Fruit fly (Drosophila melanogaster) whole organism, adult: ENCODE results near the gene GC2.

Experiments used
- CG11617 ChIP-seq: fragments of 200-800 bp; sonication (Bioruptor generic); optimal IDR thresholded peaks from 2 replicates; lab custom pipeline; 2017; ENCODE audit warnings: mild to moderate bottlenecking, missing biosample characterization, missing genetic modification reagents, missing genetic modification characterization
- CG12768 ChIP-seq: fragments of 200-800 bp; sonication (Bioruptor generic); optimal IDR thresholded peaks from 2 replicates; lab custom pipeline; 2017; ENCODE audit warnings: missing biosample characterization, missing genetic modification characterization, mild to moderate bottlenecking, moderate library complexity, missing genetic modification reagents
- CG14711 ChIP-seq: fragments of 200-800 bp; sonication (Bioruptor generic); optimal IDR thresholded peaks from 2 replicates; lab custom pipeline; 2018; ENCODE audit warnings: missing biosample characterization, mild to moderate bottlenecking, missing genetic modification characterization, moderate library complexity
- CG1620 ChIP-seq: fragments of 200-800 bp; sonication (Bioruptor generic); optimal IDR thresholded peaks from 2 replicates; lab custom pipeline; 2016; ENCODE audit warnings: missing biosample characterization, missing genetic modification characterization
- CG33017 ChIP-seq: fragments of 200-800 bp; sonication (Bioruptor generic); optimal IDR thresholded peaks from 2 replicates; lab custom pipeline; 2018; ENCODE audit warnings: missing biosample characterization, mild to moderate bottlenecking, missing genetic modification characterization, moderate library complexity
- CG5204 ChIP-seq: fragments of 200-800 bp; sonication (Bioruptor generic); optimal IDR thresholded peaks from 2 replicates; lab custom pipeline; 2016; ENCODE audit warnings: missing biosample characterization, missing genetic modification characterization
- CG7045 ChIP-seq: fragments of 200-800 bp; sonication (Bioruptor generic); optimal IDR thresholded peaks from 2 replicates; lab custom pipeline; 2017; ENCODE audit warnings: missing biosample characterization, mild to moderate bottlenecking, missing genetic modification characterization
- CG7101 ChIP-seq: fragments of 200-800 bp; sonication (Bioruptor generic); optimal IDR thresholded peaks from 2 replicates; lab custom pipeline; 2018; ENCODE audit warnings: missing biosample characterization, mild to moderate bottlenecking, missing genetic modification characterization, moderate library complexity
- Clk ChIP-seq: fragments of 200-800 bp; sonication (Bioruptor generic); optimal IDR thresholded peaks from 2 replicates; lab custom pipeline; 2017; ENCODE audit warnings: missing biosample characterization, missing genetic modification characterization
- Crg-1 ChIP-seq: fragments of 200-800 bp; sonication (Bioruptor generic); optimal IDR thresholded peaks from 2 replicates; lab custom pipeline; 2016; ENCODE audit warnings: missing biosample characterization, missing genetic modification characterization
- Hr96 ChIP-seq: fragments of 200-800 bp; sonication (Bioruptor generic); optimal IDR thresholded peaks from 2 replicates; lab custom pipeline; 2016; ENCODE audit warnings: missing biosample characterization, missing genetic modification characterization
- Mnt ChIP-seq: fragments of 200-800 bp; sonication (Bioruptor generic); optimal IDR thresholded peaks from 2 replicates; lab custom pipeline; 2016; ENCODE audit warnings: missing biosample characterization, mild to moderate bottlenecking, missing genetic modification characterization
- bab1 ChIP-seq: fragments of 200-800 bp; sonication (Bioruptor generic); optimal IDR thresholded peaks from 3 replicates; lab custom pipeline; 2019; ENCODE audit warnings: missing biosample characterization, mild to moderate bottlenecking, missing genetic modification characterization, moderate library complexity
- cic ChIP-seq: fragments of 200-800 bp; sonication (Bioruptor generic); optimal IDR thresholded peaks from 2 replicates; lab custom pipeline; 2017; ENCODE audit warnings: missing biosample characterization, mild to moderate bottlenecking, missing genetic modification characterization, moderate library complexity
- cnc ChIP-seq, 2 experiments: fragments of >200 bp; optimal IDR thresholded peaks; 2 replicates each; lab custom pipeline; 2017
- kay ChIP-seq: fragments of 200-800 bp; sonication (Bioruptor generic); peaks from one replicate; lab custom pipeline; 2016; ENCODE audit warnings: missing biosample characterization, missing genetic modification characterization, borderline replicate concordance
- ovo ChIP-seq: fragments of 200-800 bp; sonication (Bioruptor generic); optimal IDR thresholded peaks from 2 replicates; lab custom pipeline; 2016; ENCODE audit warnings: missing biosample characterization, missing genetic modification characterization
- pad ChIP-seq: fragments of 200-800 bp; sonication (Bioruptor generic); optimal IDR thresholded peaks from 3 replicates; lab custom pipeline; 2017; ENCODE audit warnings: missing biosample characterization, missing genetic modification characterization, mild to moderate bottlenecking, moderate library complexity, missing genetic modification reagents
- tj ChIP-seq: fragments of 200-800 bp; sonication (Bioruptor generic); optimal IDR thresholded peaks from 3 replicates; lab custom pipeline; 2017; ENCODE audit warnings: missing biosample characterization, mild to moderate bottlenecking, missing genetic modification characterization, moderate library complexity
- toe ChIP-seq: fragments of 200-800 bp; sonication (Bioruptor generic); optimal IDR thresholded peaks from 2 replicates; lab custom pipeline; 2016; ENCODE audit warnings: missing biosample characterization, missing genetic modification characterization

GC2 gene

dm6 chr3R:11991538-11992164 is 20.2 kb downstream of the GC2 start:
- TF ChIP-seq tj (GFP tag; lab: Kevin White, UChicago) (peak; percentile 64), pad (no peak), Hr96 (GFP tag; lab: Kevin White, UChicago) (no peak)

dm6 chr3R:11992934-11993670 is 21.6 kb downstream of the GC2 start, which contains the start of gene mfas:
mfas (minus strand) TSS chr3R:11993315.
- no peak for TF ChIP-seq bab1
- TF ChIP-seq CG14711 (tag; lab: Kevin White, UChicago): no peak
- no peak for TF ChIP-seq toe
- TF ChIP-seq CG5204: no peak
- TF ChIP-seq Crg-1 (GFP tag; lab: Kevin White, UChicago): no peak
- TF ChIP-seq CG1620 (GFP tag; lab: Kevin White, UChicago): no peak
- TF ChIP-seq CG11617: no peak
- no peak for TF ChIP-seq CG33017 (tag; lab: Kevin White, UChicago)
- peak; percentile 2 for TF ChIP-seq tj (GFP tag; lab: Kevin White, UChicago)
- peak; percentile 26 for TF ChIP-seq CG12768 (GFP tag; lab: Kevin White, UChicago)
- TF ChIP-seq pad: no peak
- no peak for TF ChIP-seq cic
- no peak for TF ChIP-seq Mnt
- no peak for TF ChIP-seq CG7101 (tag; lab: Kevin White, UChicago)
- no peak for TF ChIP-seq kay (GFP tag; lab: Kevin White, UChicago)
- TF ChIP-seq ovo (GFP tag; lab: Kevin White, UChicago): no peak

- TF ChIP-seq CG7045 (GFP tag; lab: Kevin White, UChicago): no peak
- TF ChIP-seq kay (GFP tag; lab: Kevin White, UChicago): no peak
- TF ChIP-seq toe: no peak
- no peak for TF ChIP-seq CG7101 (tag; lab: Kevin White, UChicago)
These were observed 26.6 kb downstream of the GC2 start for dm6 chr3R:11998130-11998529.

- TF ChIP-seq Crg-1 (GFP tag; lab: Kevin White, UChicago): no peak
- TF ChIP-seq CG7045 (GFP tag; lab: Kevin White, UChicago): no peak
- TF ChIP-seq tj (GFP tag; lab: Kevin White, UChicago): peak; percentile 31
- no peak for TF ChIP-seq kay (GFP tag; lab: Kevin White, UChicago)
These were observed 27.6 kb downstream of the GC2 start, which contains the start of gene Ect3 for dm6 chr3R:11999074-11999473. Ect3 (plus strand) TSS chr3R:11999278.

- TF ChIP-seq Mnt: no peak
- no peak for TF ChIP-seq Crg-1 (GFP tag; lab: Kevin White, UChicago)
- TF ChIP-seq CG5204: no peak
- TF ChIP-seq cnc (optimal IDR thresholded peaks at IDR 0.05; lab: Kevin White, UChicago): no peak
- no peak for TF ChIP-seq CG1620 (GFP tag; lab: Kevin White, UChicago)
- no peak for TF ChIP-seq CG33017 (tag; lab: Kevin White, UChicago)
- no peak for TF ChIP-seq ovo (GFP tag; lab: Kevin White, UChicago)
- TF ChIP-seq CG7045 (GFP tag; lab: Kevin White, UChicago): no peak
These were observed 33.9 kb downstream of the GC2 start, which contains the start of gene Tk for dm6 chr3R:12005417-12005816. Tk (minus strand) TSS chr3R:12005473.

- TF ChIP-seq ovo (GFP tag; lab: Kevin White, UChicago): no peak
- no peak for TF ChIP-seq CG7045 (GFP tag; lab: Kevin White, UChicago)
- no peak for TF ChIP-seq CG11617
- no peak for TF ChIP-seq tj (GFP tag; lab: Kevin White, UChicago)
- no peak for TF ChIP-seq CG5204
- TF ChIP-seq kay (GFP tag; lab: Kevin White, UChicago): no peak
- TF ChIP-seq pad: no peak
- TF ChIP-seq toe: no peak
- TF ChIP-seq Hr96 (GFP tag; lab: Kevin White, UChicago): no peak
- TF ChIP-seq Clk (GFP tag; lab: Kevin White, UChicago): no peak
- no peak for TF ChIP-seq CG14711 (tag; lab: Kevin White, UChicago)
- no peak for TF ChIP-seq CG12768 (GFP tag; lab: Kevin White, UChicago)
- no peak for TF ChIP-seq CG1620 (GFP tag; lab: Kevin White, UChicago)
- TF ChIP-seq bab1: no peak
- TF ChIP-seq Crg-1 (GFP tag; lab: Kevin White, UChicago): no peak
- no peak for TF ChIP-seq cnc (optimal IDR thresholded peaks at IDR 0.05; lab: Kevin White, UChicago)
- TF ChIP-seq CG33017 (tag; lab: Kevin White, UChicago): no peak
- TF ChIP-seq Mnt: no peak
These were observed 34.9 kb downstream of the GC2 start for dm6 chr3R:12006417-12006816.

- TF ChIP-seq cic: peak; percentile 14
- TF ChIP-seq Hr96 (GFP tag; lab: Kevin White, UChicago): peak; percentile 79
- TF ChIP-seq CG12768 (GFP tag; lab: Kevin White, UChicago): peak; percentile 75
- TF ChIP-seq pad: peak; percentile 61
- TF ChIP-seq CG1620 (GFP tag; lab: Kevin White, UChicago): peak; percentile 78
- TF ChIP-seq CG7045 (GFP tag; lab: Kevin White, UChicago): peak; percentile 82
- peak; percentile 64 for TF ChIP-seq tj (GFP tag; lab: Kevin White, UChicago)
- TF ChIP-seq CG33017 (tag; lab: Kevin White, UChicago): peak; percentile 53
- peak; percentile 66 for TF ChIP-seq ovo (GFP tag; lab: Kevin White, UChicago)
- TF ChIP-seq CG7101 (tag; lab: Kevin White, UChicago): peak; percentile 79
- peak; percentile 68 for TF ChIP-seq Mnt
- peak; percentile 77 for TF ChIP-seq Clk (GFP tag; lab: Kevin White, UChicago)
- TF ChIP-seq Crg-1 (GFP tag; lab: Kevin White, UChicago): peak; percentile 72
- TF ChIP-seq CG11617: peak; percentile 85
- peak; percentile 92 for TF ChIP-seq CG14711 (tag; lab: Kevin White, UChicago)
- TF ChIP-seq bab1: peak; percentile 78
- TF ChIP-seq CG5204: peak; percentile 78
- no peak for TF ChIP-seq cnc (optimal IDR thresholded peaks at IDR 0.05; lab: Kevin White, UChicago)
- TF ChIP-seq kay (GFP tag; lab: Kevin White, UChicago): no peak
- peak; percentile 94 for TF ChIP-seq toe
These were observed 38.8 kb downstream of the GC2 start, which contains the start of the genes KLHL18 and GCC185 for dm6 chr3R:12010202-12010824. KLHL18 (minus strand) TSS chr3R:12010434. GCC185 (plus strand) TSS chr3R:12010772.
